Fruit fly (Drosophila melanogaster): ENCODE data around the gene CG6149.

DNA sequence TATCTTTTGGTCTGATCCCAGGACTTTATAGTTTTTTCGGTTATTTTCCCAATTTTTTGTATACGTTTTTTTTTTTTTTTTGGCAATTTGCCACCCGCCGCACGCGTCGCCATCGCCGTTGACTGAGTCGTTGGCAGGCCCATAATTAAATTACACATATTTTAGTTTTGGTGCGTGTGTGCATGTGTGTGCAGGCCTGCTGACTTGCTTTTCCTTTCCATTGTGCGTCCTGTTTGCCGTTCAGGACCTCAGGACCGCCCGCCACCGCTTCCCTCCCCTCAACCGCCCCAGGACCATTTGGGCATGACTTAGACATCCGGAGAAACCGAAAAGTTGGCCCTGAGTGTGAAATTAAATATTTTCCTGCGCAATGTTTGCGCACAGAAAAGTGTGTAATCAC is 14.3 kb downstream of the CG6149 start:
- TF ChIP-seq pad (GFP tag; optimal IDR thresholded peaks at IDR 0.05) (no peak), Mnt (GFP tag; optimal IDR thresholded peaks at IDR 0.05) (no peak), tj (GFP tag; optimal IDR thresholded peaks at IDR 0.05) (no peak), CG33017 (tag; optimal IDR thresholded peaks at IDR 0.05) (no peak)
